Fruit fly (Drosophila melanogaster) S2 (cell line): ENCODE measurements around the gene CG32281.

ENCODE experiments used
- CG8478 ChIP-seq: fragments of >200 bp; optimal IDR thresholded peaks from 2 replicates; lab custom pipeline; 2018
- CTCF ChIP-seq, 2 experiments: fragments of >200 bp; optimal IDR thresholded peaks; 2 replicates each; lab custom pipeline; 2018

CG32281 gene

dm6 chr3L:3169107-3169506, at the start of gene CG32281, which contains the start of gene CG32278:
TSS of gene CG32281 (plus strand) at chr3L:3169375.
TSS of gene CG32278 (plus strand) at chr3L:3169286.
- no peak for TF ChIP-seq CG8478 (lab: Kevin White, UChicago)
- TF ChIP-seq CTCF (optimal IDR thresholded peaks at IDR 0.05; lab: Kevin White, UChicago), result no peak

DNA sequence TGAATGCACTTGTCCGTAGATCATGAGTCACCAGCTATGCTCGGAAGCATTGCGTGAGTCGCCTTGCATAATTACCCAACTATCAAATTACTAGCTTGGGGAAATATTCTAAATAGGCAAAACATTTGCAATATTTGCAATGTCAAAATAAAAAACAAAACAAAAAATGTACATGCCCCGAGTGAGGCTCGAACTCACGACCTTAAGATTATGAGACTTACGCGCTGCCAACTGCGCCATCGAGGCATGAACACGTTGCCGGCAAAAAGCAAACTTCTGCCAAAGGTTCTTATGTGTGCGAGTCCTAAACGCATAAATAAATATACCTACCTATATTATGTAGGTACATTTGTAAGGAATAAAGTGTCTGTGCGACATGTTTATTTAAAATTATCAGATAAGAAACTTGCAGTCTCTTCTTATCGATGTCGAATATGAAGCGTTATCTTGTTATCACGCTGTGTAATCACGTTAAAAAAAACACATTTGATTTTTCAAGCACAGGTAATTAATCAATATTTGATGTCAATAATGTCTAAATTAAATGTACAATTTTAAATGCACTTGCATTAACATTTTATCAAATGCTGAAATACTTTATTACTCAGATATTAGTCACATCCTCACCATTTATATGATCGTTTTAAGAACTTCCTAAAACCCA, 47.3 kb upstream of the CG32281 start:
- TF ChIP-seq CG8478 (lab: Kevin White, UChicago) (no peak), CTCF (optimal IDR thresholded peaks at IDR 0.05; lab: Kevin White, UChicago) (no peak)

DNA sequence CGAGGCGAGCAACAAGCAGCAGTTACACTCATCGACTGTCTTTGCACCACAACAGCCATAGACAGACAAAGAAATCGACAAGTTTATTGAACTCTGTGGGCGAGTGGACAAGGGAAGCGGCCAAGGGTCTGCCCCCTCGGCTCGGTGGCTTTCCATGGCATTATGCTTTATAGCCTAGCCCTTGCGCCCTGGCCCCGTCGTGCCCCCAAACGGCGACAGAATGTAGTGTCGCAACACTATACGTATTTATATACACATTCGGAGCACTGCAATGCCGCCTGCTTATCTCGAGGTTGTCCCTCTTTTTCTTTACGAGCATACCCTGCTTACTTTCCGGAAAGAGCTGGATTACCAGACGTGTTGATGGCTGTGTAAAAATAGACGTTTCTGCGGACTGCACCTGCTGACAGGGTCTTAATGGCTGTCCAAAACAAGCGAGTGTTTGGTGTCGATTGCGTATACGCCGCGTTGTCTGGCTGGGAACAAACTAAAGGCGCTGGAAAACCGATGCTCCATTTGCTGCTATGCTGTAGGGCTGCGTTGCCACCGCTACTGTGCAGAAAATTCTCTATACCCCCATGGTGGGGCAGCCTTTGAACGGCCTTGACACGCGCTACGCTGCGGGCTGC, 46.4 kb upstream of the CG32281 start:
- TF ChIP-seq CTCF (optimal IDR thresholded peaks at IDR 0.05; lab: Kevin White, UChicago), result no peak
- TF ChIP-seq CG8478 (lab: Kevin White, UChicago), result no peak

DNA sequence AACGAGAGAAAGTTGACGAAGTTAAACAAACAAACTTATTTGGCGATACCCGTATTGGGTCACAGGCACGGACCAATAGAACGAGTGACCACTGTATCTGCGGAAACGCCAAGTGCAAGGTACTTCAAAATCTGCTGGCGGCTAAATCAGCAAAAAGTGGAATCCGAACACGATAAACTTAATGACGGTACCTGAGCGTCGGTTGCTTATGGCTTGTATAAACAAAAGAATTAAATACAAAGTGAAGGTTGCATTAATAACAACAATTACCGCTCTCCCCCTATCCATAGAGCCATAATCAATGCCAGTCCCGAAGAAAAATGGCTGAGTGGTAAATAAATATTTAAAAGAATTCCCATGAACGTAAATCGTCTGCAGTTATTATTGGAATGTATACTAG, 44.7 kb upstream of the CG32281 start:
- TF ChIP-seq CG8478 (lab: Kevin White, UChicago) (no peak), CTCF (optimal IDR thresholded peaks at IDR 0.05; lab: Kevin White, UChicago) (no peak)

dm6 chr3L:3124939-3125648, 44.1 kb upstream of the CG32281 start:
- TF ChIP-seq CTCF (optimal IDR thresholded peaks at IDR 0.05; lab: Kevin White, UChicago) (no peak), CG8478 (lab: Kevin White, UChicago) (no peak)

DNA sequence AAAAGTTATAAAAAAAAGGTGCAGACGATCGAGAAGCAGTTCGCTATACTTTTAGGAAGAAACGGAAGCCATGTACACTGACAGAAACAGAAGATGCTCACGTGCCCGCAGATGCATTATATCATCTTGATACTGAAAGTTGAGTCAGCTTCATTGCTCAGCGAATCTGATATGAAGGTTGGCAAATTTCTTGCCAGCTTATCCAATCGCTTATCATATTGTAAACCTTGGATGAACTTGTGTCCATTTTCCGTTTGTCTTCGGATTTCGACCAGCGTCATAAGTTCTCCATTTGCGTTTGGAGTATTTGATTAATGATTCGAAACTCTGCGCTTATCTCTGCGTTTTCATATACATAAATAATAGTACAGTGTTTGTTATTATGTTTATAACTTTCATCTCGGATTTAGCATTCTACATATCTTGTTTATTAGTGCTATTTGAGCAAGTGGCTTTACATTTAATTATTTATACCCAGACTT, 43.5 kb upstream of the CG32281 start:
- TF ChIP-seq CTCF (optimal IDR thresholded peaks at IDR 0.05; lab: Kevin White, UChicago) (no peak), CG8478 (lab: Kevin White, UChicago) (no peak)

DNA sequence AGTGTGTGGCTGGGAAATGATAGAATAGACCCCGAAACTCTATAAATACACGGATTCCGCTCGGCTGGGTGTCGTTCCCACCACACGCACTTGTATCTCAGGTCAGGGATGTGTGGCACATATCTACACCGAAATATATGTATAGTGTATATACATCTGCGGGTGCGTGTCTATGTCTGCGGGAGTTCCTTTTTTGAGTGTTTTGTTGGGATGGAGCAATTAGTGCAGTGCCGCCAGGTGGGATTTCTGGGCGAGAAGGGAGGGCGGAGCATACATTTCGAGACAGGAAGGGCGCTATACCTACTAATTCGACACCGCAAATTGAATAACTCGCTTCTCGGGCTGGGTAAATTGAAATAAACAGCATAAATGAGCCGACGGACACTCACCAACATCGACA, 42.7 kb upstream of the CG32281 start:
- no peak for TF ChIP-seq CTCF (optimal IDR thresholded peaks at IDR 0.05; lab: Kevin White, UChicago)
- no peak for TF ChIP-seq CG8478 (lab: Kevin White, UChicago)

dm6 chr3L:3127544-3127943, 41.6 kb upstream of the CG32281 start, which contains the start of gene promL:
TSS of gene promL (minus strand) at chr3L:3127724.
- TF ChIP-seq CTCF (optimal IDR thresholded peaks at IDR 0.05; lab: Kevin White, UChicago), result no peak
- no peak for TF ChIP-seq CG8478 (lab: Kevin White, UChicago)

dm6 chr3L:3134064-3134545, 35.1 kb upstream of the CG32281 start:
- TF ChIP-seq CTCF (optimal IDR thresholded peaks at IDR 0.05; lab: Kevin White, UChicago) (no peak), CG8478 (lab: Kevin White, UChicago) (no peak)

DNA sequence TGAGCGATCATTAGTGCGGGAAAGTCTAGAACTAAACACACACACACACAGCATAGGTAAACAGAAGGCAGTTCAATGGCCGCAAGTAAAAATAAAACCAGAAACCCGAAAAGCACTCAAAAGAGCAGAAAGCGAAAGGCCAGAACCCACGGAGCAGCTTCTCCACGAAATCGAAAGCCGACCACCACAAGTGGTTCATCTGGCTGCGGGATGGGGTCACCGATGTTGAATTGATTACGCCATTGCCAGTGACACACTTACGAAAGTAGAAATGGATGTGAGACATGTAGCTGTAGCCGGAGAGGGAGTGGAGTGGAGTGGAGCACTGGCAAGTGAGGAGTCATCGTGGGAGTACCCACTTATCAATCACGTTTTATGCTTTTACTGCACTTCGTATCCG, 27.8 kb upstream of the CG32281 start:
- TF ChIP-seq CTCF (optimal IDR thresholded peaks at IDR 0.05; lab: Kevin White, UChicago) (no peak), CG8478 (lab: Kevin White, UChicago) (no peak)

DNA sequence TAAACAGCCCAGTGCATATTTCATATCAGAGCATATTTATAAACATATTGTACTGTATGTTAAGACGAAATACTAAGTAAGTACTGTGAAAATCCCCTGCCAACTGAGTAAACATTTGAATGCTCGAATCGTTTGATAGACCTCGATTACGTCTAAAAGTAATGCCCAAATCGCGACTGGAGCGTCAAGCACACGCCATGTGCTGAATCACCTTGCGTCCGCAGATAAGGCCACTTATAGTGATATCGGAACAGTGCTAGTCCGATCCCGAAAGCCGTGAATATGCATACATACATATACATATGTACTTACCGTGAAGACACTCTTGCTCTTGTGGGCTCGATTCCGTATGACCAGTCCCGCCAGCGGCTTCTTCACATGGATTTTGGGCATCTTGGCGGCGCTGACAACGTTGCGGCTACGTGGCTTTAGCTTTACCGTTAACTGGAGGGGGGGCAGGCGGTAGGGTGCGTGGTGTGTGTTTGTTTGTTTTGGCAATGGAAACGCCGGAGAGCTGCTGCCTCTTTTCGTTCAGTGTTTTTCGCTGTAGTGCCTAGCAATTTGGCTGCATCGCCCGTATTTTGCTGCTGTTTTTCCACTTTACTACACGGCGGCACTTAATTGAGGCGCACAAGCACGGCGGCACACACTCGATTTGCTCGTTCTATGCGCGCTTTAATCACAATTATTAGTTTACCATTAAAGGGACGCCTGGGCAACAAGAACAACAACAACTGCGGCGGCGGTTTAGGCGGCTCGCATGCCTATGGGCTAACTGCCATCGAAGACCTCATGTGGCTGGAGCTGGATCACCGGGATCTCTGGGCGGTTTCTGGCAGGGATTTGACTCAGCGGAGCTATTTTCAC, 26.4 kb upstream of the CG32281 start:
- TF ChIP-seq CTCF (optimal IDR thresholded peaks at IDR 0.05; lab: Kevin White, UChicago) (no peak), CG8478 (lab: Kevin White, UChicago) (no peak)

DNA sequence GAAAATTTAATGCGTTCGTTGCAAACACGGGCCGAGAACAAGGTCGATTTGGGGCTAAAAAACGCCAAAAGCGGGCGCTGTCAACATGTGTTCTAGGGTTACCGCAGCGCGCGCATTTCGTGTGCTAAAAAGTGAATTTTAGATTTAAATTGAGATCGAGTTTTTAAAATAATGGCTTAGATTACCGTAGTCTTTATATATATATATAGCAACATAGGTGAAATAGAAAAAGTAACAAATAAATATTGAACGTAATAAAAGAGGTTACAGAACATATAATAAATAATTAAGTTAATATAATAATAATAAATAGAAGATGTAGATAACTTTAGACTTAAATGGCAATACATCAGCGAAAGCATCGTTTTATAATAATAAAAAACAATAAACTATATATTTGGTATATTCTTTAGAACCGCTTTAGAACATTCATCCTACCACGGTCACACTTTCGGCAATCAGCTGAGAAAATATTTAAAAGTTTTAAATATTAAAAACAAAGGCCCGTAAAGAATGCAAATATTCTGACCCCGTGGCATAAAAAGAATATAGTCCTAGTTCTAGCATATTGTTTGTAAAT, 25.7 kb upstream of the CG32281 start, which contains the start of the genes CG11537 and Alg2:
CG11537 (minus strand) TSS at position 75 of the 580 bp plus-strand sequence.
Alg2 (plus strand) TSS at position 426 of the 580 bp plus-strand sequence.
- TF ChIP-seq CG8478 (lab: Kevin White, UChicago) (no peak), CTCF (optimal IDR thresholded peaks at IDR 0.05; lab: Kevin White, UChicago) (no peak)
